Worm (Caenorhabditis elegans) whole organism, L2 larva: Measurements from ENCODE around the gene nlp-3.

Experiments
- alr-1 ChIP-seq: fragments of 150-350 bp; optimal IDR thresholded peaks from 2 replicates; lab custom pipeline; 2014; ENCODE audit warnings: missing biosample characterization, missing genetic modification characterization
- ama-1 ChIP-seq: fragments of 150-350 bp; optimal IDR thresholded peaks from 2 replicates; lab custom pipeline; 2018; ENCODE audit warnings: inconsistent platforms
- egl-27 ChIP-seq: sonication (generic microtip); optimal IDR thresholded peaks from 3 replicates; lab custom pipeline; 2017; ENCODE audit warnings: missing biosample characterization, missing genetic modification reagents, missing genetic modification characterization
- fos-1 ChIP-seq: fragments of 150-350 bp; optimal IDR thresholded peaks from 2 replicates; lab custom pipeline; 2014; ENCODE audit warnings: missing biosample characterization, missing genetic modification characterization
- lin-13 ChIP-seq: fragments of 150-350 bp; optimal IDR thresholded peaks from 2 replicates; lab custom pipeline; 2014; ENCODE audit warnings: missing biosample characterization, missing genetic modification reagents, missing genetic modification characterization
- lsy-2 ChIP-seq, 2 experiments: fragments of 150-350 bp in 1 of 2; sonication (generic microtip) in 1 of 2; optimal IDR thresholded peaks; 2 replicates each; lab custom pipeline; 2014 to 2017; ENCODE audit warnings: missing biosample characterization in 2 of 2, missing genetic modification characterization in 2 of 2
- mdl-1 ChIP-seq, 2 experiments: fragments of 150-350 bp in 1 of 2; sonication (generic microtip) in 1 of 2; optimal IDR thresholded peaks; 2 replicates each; lab custom pipeline; 2017; ENCODE audit warnings: missing biosample characterization in 2 of 2, missing genetic modification characterization in 2 of 2
- unc-39 ChIP-seq: fragments of 150-350 bp; optimal IDR thresholded peaks from 2 replicates; lab custom pipeline; 2014; ENCODE audit warnings: missing biosample characterization, missing genetic modification characterization
- unc-62 ChIP-seq: fragments of 150-350 bp; optimal IDR thresholded peaks from 2 replicates; lab custom pipeline; 2014; ENCODE audit warnings: missing biosample characterization, missing genetic modification reagents, missing genetic modification characterization
- ztf-11 ChIP-seq: sonication (generic microtip); optimal IDR thresholded peaks from 2 replicates; lab custom pipeline; 2017; ENCODE audit warnings: missing biosample characterization, missing genetic modification characterization

DNA sequence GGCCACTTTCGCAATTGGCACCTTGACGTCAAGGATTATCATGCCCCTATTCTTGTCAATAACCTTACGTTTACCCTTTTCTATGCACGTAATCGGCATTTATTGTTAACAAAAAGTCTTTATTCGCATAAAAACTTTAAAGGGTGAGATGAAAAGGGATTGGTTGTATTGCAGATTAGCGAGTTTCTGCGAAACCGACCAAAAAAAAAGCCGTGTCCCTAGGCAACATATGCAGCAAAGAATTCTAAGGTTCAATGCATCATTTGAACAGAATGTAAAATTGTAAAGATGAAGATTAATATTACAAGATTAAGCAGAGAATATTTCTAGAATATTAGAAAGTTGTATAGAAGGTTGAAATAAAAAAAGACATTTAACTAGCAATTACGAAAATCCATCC lies 3.8 kb upstream of the nlp-3 start:
- no peak for TF ChIP-seq ama-1 (lab: Kevin White, UChicago)
- TF ChIP-seq fos-1 (tag; lab: Kevin White, UChicago): no peak
- no peak for TF ChIP-seq alr-1
- TF ChIP-seq lin-13 (GFP tag; lab: Kevin White, UChicago): no peak
- no peak for TF ChIP-seq mdl-1 (tag; optimal IDR thresholded peaks at IDR 0.05; lab: Kevin White, UChicago)
- no peak for TF ChIP-seq unc-62
- TF ChIP-seq unc-39: no peak
- TF ChIP-seq ztf-11 (tag; lab: Kevin White, UChicago): no peak
- no peak for TF ChIP-seq lsy-2 (tag; optimal IDR thresholded peaks at IDR 0.05; lab: Kevin White, UChicago)
- TF ChIP-seq egl-27 (tag; lab: Kevin White, UChicago): no peak
